Worm (Caenorhabditis elegans): ENCODE measurements around the gene pas-2.
A peak's percentile ranks its signal among the peaks of the same experiment; 100 is the strongest.

DNA sequence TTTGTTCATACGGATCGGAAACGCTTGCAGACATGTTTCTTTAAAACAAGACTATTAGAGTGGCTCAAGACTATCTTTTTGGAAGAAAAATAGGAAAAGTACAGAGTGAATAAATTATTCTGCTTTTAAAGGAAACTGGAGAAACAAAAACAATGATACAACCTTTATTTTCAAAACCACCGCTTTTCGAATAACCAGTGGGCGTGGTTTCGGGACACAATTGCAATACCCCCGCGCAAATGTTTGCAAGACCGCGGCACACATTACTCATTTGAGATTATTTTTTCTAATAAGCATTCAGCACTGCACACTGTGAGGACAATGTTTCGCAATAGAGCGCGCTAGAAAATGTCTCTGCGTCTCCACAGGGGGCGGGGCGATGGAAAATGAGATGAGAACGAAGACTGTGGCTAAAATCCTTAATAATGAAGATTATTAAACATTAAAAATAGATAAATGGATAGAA lies 37.7 kb downstream of the pas-2 start, which contains the start of gene plrg-1:
- TF ChIP-seq jun-1 (tag; optimal IDR thresholded peaks at IDR 0.05): peak; percentile 71
- TF ChIP-seq ceh-9 (tag; optimal IDR thresholded peaks at IDR 0.05): no peak
- TF ChIP-seq egl-27 (tag; optimal IDR thresholded peaks at IDR 0.05): peak; percentile 41
- no peak for TF ChIP-seq ama-1 (optimal IDR thresholded peaks at IDR 0.05)
- TF ChIP-seq nhr-77 (tag; optimal IDR thresholded peaks at IDR 0.05): peak; percentile 17

All from whole organism, L3 larva.